Fruit fly (Drosophila melanogaster) whole organism, wandering third instar larva: ENCODE measurements around the gene CG16813.

ENCODE experiments used
- Abd-B ChIP-seq: fragments of >200 bp; optimal IDR thresholded peaks from 2 replicates; lab custom pipeline; 2017; ENCODE audit warnings: missing biosample characterization, missing genetic modification characterization
- CG32264 ChIP-seq: fragments of 200-800 bp; sonication (Bioruptor generic); optimal IDR thresholded peaks from 2 replicates; lab custom pipeline; 2016; ENCODE audit warnings: missing biosample characterization, missing genetic modification characterization
- CG9705 ChIP-seq: fragments of 200-800 bp; sonication (Bioruptor generic); optimal IDR thresholded peaks from 2 replicates; lab custom pipeline; 2018; ENCODE audit warnings: missing biosample characterization, mild to moderate bottlenecking, missing genetic modification characterization
- CrebA ChIP-seq: fragments of 200-800 bp; sonication (Bioruptor generic); optimal IDR thresholded peaks from 2 replicates; lab custom pipeline; 2016; ENCODE audit warnings: missing biosample characterization, mild to moderate bottlenecking, missing genetic modification characterization, borderline replicate concordance
- Dfd ChIP-seq: fragments of >200 bp; optimal IDR thresholded peaks from 2 replicates; lab custom pipeline; 2017; ENCODE audit warnings: missing biosample characterization, missing genetic modification characterization
- Dif ChIP-seq: fragments of 200-275, 200-300 bp; sonication (Bioruptor generic); optimal IDR thresholded peaks from 2 replicates; lab custom pipeline; 2018; ENCODE audit warnings: missing biosample characterization, missing genetic modification characterization; ENCODE audit not compliant: partially characterized antibody
- HLH106 ChIP-seq: fragments of 200-800 bp; optimal IDR thresholded peaks from 3 replicates; lab custom pipeline; 2019; ENCODE audit warnings: missing biosample characterization, mild to moderate bottlenecking, missing genetic modification characterization, moderate library complexity
- Hnf4 ChIP-seq: fragments of 200-800 bp; sonication (Bioruptor generic); optimal IDR thresholded peaks from 2 replicates; lab custom pipeline; 2016; ENCODE audit warnings: missing biosample characterization, mild to moderate bottlenecking, missing genetic modification characterization
- Hr78 ChIP-seq: fragments of >200 bp; optimal IDR thresholded peaks from 2 replicates; lab custom pipeline; 2017; ENCODE audit warnings: missing biosample characterization, missing genetic modification characterization
- Jra ChIP-seq: sonication (Bioruptor generic); optimal IDR thresholded peaks from 2 replicates; lab custom pipeline; 2016; ENCODE audit warnings: missing biosample characterization, missing genetic modification characterization
- Mio ChIP-seq: sonication (Bioruptor generic); optimal IDR thresholded peaks from 2 replicates; lab custom pipeline; 2016; ENCODE audit warnings: missing biosample characterization, missing genetic modification characterization
- N ChIP-seq: fragments of >200 bp; optimal IDR thresholded peaks from 2 replicates; lab custom pipeline; 2018; ENCODE audit warnings: missing biosample characterization, missing external identifiers, missing genetic modification characterization
- OdsH ChIP-seq: fragments of 200-800 bp; sonication (Bioruptor generic); optimal IDR thresholded peaks from 2 replicates; lab custom pipeline; 2016; ENCODE audit warnings: missing biosample characterization, mild to moderate bottlenecking, missing genetic modification characterization
- Rel ChIP-seq, 2 experiments: fragments of 200-800 bp; sonication (Bioruptor generic) in 1 of 2; optimal IDR thresholded peaks; 2 replicates in 1 of 2; 3 replicates in 1 of 2; lab custom pipeline; 2016 to 2019; ENCODE audit warnings: mild to moderate bottlenecking in 2 of 2, missing biosample characterization in 2 of 2, missing genetic modification characterization in 2 of 2, moderate library complexity in 1 of 2
- Sp1 ChIP-seq: fragments of 200-800 bp; sonication (Bioruptor generic); optimal IDR thresholded peaks from 3 replicates; lab custom pipeline; 2019; ENCODE audit warnings: missing biosample characterization, mild to moderate bottlenecking, missing genetic modification characterization, moderate library complexity
- brk ChIP-seq: fragments of 200-800 bp; sonication (Bioruptor generic); optimal IDR thresholded peaks from 2 replicates; lab custom pipeline; 2016; ENCODE audit warnings: missing biosample characterization, mild to moderate bottlenecking, missing genetic modification characterization
- dl ChIP-seq, 2 experiments: fragments of 175-275, 200-275 bp in 1 of 2; fragments of 200-275 bp in 1 of 2; sonication (Bioruptor generic); optimal IDR thresholded peaks; lab custom pipeline; 2018; ENCODE audit warnings: mild to moderate bottlenecking in 2 of 2, missing biosample characterization in 2 of 2, missing genetic modification characterization in 2 of 2, moderate library complexity in 2 of 2; ENCODE audit not compliant: partially characterized antibody in 2 of 2, insufficient read depth in 1 of 2
- dsf ChIP-seq: sonication (Bioruptor generic); optimal IDR thresholded peaks from 2 replicates; lab custom pipeline; 2016; ENCODE audit warnings: missing biosample characterization, missing genetic modification characterization, borderline replicate concordance
- ey ChIP-seq: fragments of 200-800 bp; sonication (Bioruptor generic); optimal IDR thresholded peaks from 2 replicates; lab custom pipeline; 2016; ENCODE audit warnings: missing biosample characterization, missing genetic modification characterization
- foxo ChIP-seq, 2 experiments: fragments of 200-800 bp; sonication (Bioruptor generic); optimal IDR thresholded peaks; 2 replicates in 1 of 2; 3 replicates in 1 of 2; lab custom pipeline; 2016 to 2017; ENCODE audit warnings: missing biosample characterization in 2 of 2, missing genetic modification characterization in 2 of 2
- fru ChIP-seq: fragments of 200-800 bp; sonication (Bioruptor generic); optimal IDR thresholded peaks from 3 replicates; lab custom pipeline; 2016; ENCODE audit warnings: missing biosample characterization, mild to moderate bottlenecking, missing genetic modification characterization
- jim ChIP-seq: fragments of 175-275, 200-325 bp; sonication (Bioruptor generic); optimal IDR thresholded peaks from 2 replicates; lab custom pipeline; 2016; ENCODE audit warnings: missing biosample characterization, mild to moderate bottlenecking, missing genetic modification characterization
- lola ChIP-seq: fragments of >200 bp; optimal IDR thresholded peaks from 2 replicates; lab custom pipeline; 2017; ENCODE audit warnings: missing biosample characterization, missing genetic modification characterization
- rgr ChIP-seq: fragments of 200-800 bp; sonication (Bioruptor generic); optimal IDR thresholded peaks from 3 replicates; lab custom pipeline; 2016; ENCODE audit warnings: missing biosample characterization, mild to moderate bottlenecking, missing genetic modification characterization
- tai ChIP-seq: sonication (Bioruptor generic); optimal IDR thresholded peaks from 2 replicates; lab custom pipeline; 2016; ENCODE audit warnings: missing biosample characterization, missing genetic modification characterization
- usp ChIP-seq: fragments of >200 bp; optimal IDR thresholded peaks from 2 replicates; lab custom pipeline; 2017; ENCODE audit warnings: missing biosample characterization, missing genetic modification characterization
- woc ChIP-seq: sonication (Bioruptor generic); optimal IDR thresholded peaks from 2 replicates; lab custom pipeline; 2016; ENCODE audit warnings: missing biosample characterization, mild to moderate bottlenecking, missing genetic modification characterization

The CG16813 gene

DNA sequence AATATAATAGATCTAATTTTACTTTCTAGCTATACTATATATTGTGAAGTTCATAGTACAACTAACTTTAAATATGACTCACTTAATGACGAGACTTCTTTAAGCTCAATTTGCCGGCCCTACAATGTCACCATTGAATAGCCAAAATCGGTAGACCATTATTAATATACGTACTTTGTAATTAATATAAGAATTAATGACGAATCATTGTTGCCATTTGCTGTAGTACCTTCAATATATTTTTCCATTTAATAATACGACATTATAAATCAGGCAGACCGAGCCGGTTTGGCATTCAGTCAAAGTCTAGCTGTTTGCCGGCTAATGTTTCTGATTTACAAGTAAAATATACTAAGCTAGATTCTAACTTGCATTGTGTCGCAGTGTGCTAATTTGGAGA is 12.4 kb downstream of the CG16813 start, which contains the start of gene Jhbp13:
Jhbp13 (plus strand) TSS at position 301 of the 400 bp plus-strand sequence.
- TF ChIP-seq Dif (GFP tag; lab: Kevin White, UChicago) (no peak), CrebA (GFP tag; lab: Kevin White, UChicago) (no peak), ey (GFP tag; lab: Kevin White, UChicago) (no peak), dl (GFP tag; optimal IDR thresholded peaks at IDR 0.05; lab: Kevin White, UChicago; ENCODE audit: insufficient read depth in 1 of 2, partially characterized antibody in 2 of 2) (no peak), OdsH (GFP tag; lab: Kevin White, UChicago) (no peak), Hr78 (GFP tag; lab: Kevin White, UChicago) (no peak)

DNA sequence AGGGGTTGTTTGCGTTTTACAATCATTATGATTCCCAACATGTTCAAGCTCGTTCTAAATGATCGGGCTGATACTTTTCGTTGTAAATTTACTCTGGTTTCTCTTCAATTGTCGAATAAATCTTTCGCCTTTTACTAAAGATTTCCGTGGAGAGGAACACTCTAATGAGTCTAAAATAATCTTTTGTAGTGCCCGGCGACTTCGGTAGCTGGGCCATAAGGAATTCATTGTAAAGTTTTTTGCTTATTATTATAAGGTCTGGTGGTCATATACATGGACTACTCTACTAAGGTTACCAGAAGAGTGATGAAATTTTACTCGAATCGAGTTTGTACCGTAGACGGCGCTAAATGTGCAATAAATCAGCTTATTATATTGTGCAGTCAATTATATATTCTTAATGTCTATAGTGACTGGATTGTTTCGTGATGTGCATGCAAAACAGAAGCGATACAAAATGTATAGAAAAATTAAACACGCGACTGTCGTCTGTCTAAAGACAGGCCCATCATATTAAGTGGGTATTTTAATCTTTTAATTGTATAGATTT is 17.5 kb downstream of the CG16813 start:
- TF ChIP-seq usp (GFP tag; lab: Kevin White, UChicago) (no peak), woc (GFP tag; lab: Kevin White, UChicago) (no peak), Abd-B (GFP tag; lab: Kevin White, UChicago) (no peak)

DNA sequence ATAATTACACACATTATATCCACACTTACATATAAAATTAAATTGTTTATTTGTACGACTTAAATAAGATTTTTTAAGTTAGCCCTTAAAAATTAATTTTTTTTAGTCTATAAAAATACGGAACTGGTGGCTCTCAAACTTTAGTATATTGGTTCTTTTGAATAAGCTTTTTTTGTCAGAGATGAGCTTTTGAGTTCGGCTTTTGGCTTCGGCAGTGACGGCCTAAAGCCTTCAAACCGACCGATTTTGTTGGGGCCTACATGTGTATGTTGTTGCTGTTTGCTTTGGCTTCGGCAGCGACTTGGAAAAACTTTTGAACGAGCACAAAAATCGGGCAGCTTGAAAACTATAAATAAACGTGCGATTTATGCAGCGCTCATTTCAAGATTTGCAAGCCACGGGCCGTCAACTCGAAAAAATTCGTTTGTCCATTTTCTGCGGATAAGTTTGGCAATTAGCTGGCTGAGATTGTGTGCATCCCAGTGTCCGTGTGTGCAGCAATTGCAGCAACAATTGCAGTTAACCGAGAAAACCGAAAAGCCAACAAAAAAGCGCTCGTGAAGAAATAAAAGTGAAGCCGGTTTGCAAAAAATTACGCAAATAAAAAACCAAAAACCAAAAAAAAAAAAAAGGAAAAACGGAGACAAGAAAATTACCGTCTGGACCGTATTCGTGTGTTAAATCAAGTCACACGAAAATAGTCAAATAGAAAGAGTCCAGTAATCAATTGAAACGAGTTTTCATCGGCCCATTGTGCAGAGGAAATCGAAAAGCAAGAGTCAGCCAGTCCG is 18.7 kb downstream of the CG16813 start, which contains the start of gene CG16820:
CG16820 (plus strand) TSS at position 378 of the 791 bp plus-strand sequence.
- TF ChIP-seq Dfd (GFP tag; lab: Kevin White, UChicago) (no peak), dsf (GFP tag; lab: Kevin White, UChicago) (no peak), N (no peak), tai (GFP tag; lab: Kevin White, UChicago) (no peak), ey (GFP tag; lab: Kevin White, UChicago) (no peak), brk (GFP tag; lab: Kevin White, UChicago) (no peak), Abd-B (GFP tag; lab: Kevin White, UChicago) (no peak), CG32264 (GFP tag; lab: Kevin White, UChicago) (no peak), Jra (GFP tag; lab: Kevin White, UChicago) (no peak), Hnf4 (GFP tag; lab: Kevin White, UChicago) (no peak), rgr (GFP tag; lab: Kevin White, UChicago) (no peak)

DNA sequence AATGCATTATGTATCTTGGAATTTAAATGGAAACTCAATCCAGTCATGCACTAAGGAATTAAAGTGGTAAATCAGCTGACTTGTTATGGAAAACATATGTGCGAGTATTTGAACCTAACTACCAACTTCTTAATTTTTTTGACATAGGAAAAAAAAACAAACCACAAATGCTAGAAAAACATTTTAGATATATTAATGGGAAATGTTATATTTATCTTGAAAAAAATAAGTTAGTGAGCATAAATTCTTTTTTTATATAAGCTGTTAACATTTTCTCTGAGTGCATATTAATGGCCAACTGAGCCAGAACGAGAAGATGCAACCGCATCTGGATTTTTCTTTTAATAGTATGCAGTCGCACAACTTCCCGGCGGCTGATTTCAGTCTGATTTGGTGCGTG is 23.8 kb downstream of the CG16813 start:
- TF ChIP-seq Sp1 (GFP tag; lab: Kevin White, UChicago), result no peak
- no peak for TF ChIP-seq tai (GFP tag; lab: Kevin White, UChicago)
- TF ChIP-seq OdsH (GFP tag; lab: Kevin White, UChicago), result no peak
- no peak for TF ChIP-seq ey (GFP tag; lab: Kevin White, UChicago)
- no peak for TF ChIP-seq Hnf4 (GFP tag; lab: Kevin White, UChicago)
- TF ChIP-seq Dif (GFP tag; lab: Kevin White, UChicago), result no peak
- no peak for TF ChIP-seq CrebA (GFP tag; lab: Kevin White, UChicago)

DNA sequence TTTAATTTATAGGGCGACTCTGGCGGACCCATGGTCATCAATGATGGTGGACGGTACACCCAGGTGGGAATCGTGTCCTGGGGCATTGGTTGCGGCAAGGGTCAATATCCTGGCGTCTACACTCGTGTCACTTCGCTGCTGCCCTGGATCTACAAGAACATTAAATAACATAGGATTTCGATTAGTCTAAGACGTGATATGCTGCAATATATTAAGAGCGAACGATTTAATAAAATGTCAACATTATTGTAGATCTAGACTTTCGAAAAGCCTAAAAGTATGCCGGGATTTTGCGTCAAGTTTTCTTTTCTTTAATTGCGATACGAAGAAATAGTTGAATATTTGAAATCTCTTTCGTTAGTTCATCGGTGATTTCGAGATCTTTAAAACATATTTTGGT is 29.8 kb downstream of the CG16813 start, which contains the start of gene Naa20B:
Naa20B (plus strand) TSS at position 301 of the 400 bp plus-strand sequence.
- TF ChIP-seq HLH106 (tag; lab: Kevin White, UChicago) (no peak), foxo (GFP tag; optimal IDR thresholded peaks at IDR 0.05; lab: Kevin White, UChicago) (no peak), rgr (GFP tag; lab: Kevin White, UChicago) (no peak), Mio (GFP tag; lab: Kevin White, UChicago) (no peak), Hnf4 (GFP tag; lab: Kevin White, UChicago) (no peak), Rel (GFP tag; optimal IDR thresholded peaks at IDR 0.05; lab: Kevin White, UChicago) (no peak), Rel (tag; optimal IDR thresholded peaks at IDR 0.05; lab: Kevin White, UChicago) (no peak), CG9705 (GFP tag; lab: Kevin White, UChicago) (no peak), fru (no peak), lola (no peak), jim (no peak), usp (GFP tag; lab: Kevin White, UChicago) (no peak), OdsH (GFP tag; lab: Kevin White, UChicago) (no peak)
